Worm (Caenorhabditis elegans): ENCODE measurements around the gene col-123.

col-123 gene

ce11 chrIV:9797304-9798003 lies 24.3 kb upstream of the col-123 start, which contains the start of gene T13F2.2:
TSS of gene T13F2.2 (minus strand) at chrIV:9797354.
- TF ChIP-seq unc-39 (tag; optimal IDR thresholded peaks at IDR 0.05) (no peak), ZK546.5 (tag; optimal IDR thresholded peaks at IDR 0.05) (no peak), unc-62 (GFP tag; optimal IDR thresholded peaks at IDR 0.05) (no peak), fos-1 (tag; optimal IDR thresholded peaks at IDR 0.05) (no peak), lin-15B (tag; optimal IDR thresholded peaks at IDR 0.05) (peak; percentile 20), snpc-4 (tag; optimal IDR thresholded peaks at IDR 0.05) (no peak), ceh-16 (tag; optimal IDR thresholded peaks at IDR 0.05) (no peak), daf-12 (tag; optimal IDR thresholded peaks at IDR 0.05) (no peak), pqm-1 (tag; optimal IDR thresholded peaks at IDR 0.05) (peak; percentile 59), jun-1 (tag; optimal IDR thresholded peaks at IDR 0.05) (no peak), elt-2 (tag; optimal IDR thresholded peaks at IDR 0.05) (peak; percentile 69), nhr-11 (tag; optimal IDR thresholded peaks at IDR 0.05) (no peak), nhr-43 (tag; optimal IDR thresholded peaks at IDR 0.05; ENCODE audit: poor library complexity, severe bottlenecking) (peak; percentile 2), nhr-25 (tag; optimal IDR thresholded peaks at IDR 0.05) (no peak), ceh-82 (tag; optimal IDR thresholded peaks at IDR 0.05) (no peak)

ce11 chrIV:9798307-9798706 lies 23.4 kb upstream of the col-123 start:
- TF ChIP-seq elt-2 (tag; optimal IDR thresholded peaks at IDR 0.05) = peak; percentile 23
- no peak for TF ChIP-seq nhr-25 (tag; optimal IDR thresholded peaks at IDR 0.05)
- TF ChIP-seq lsy-12 (tag; optimal IDR thresholded peaks at IDR 0.05) = no peak
- TF ChIP-seq lin-39 (tag; optimal IDR thresholded peaks at IDR 0.05) = no peak

- TF ChIP-seq ama-1 (optimal IDR thresholded peaks at IDR 0.05) (no peak), daf-12 (tag; optimal IDR thresholded peaks at IDR 0.05) (no peak), nhr-23 (tag; optimal IDR thresholded peaks at IDR 0.05) (no peak), sea-2 (GFP tag; optimal IDR thresholded peaks at IDR 0.05) (no peak), ztf-4 (tag; optimal IDR thresholded peaks at IDR 0.05) (no peak), ZK546.5 (tag; optimal IDR thresholded peaks at IDR 0.05) (no peak), mml-1 (tag; optimal IDR thresholded peaks at IDR 0.05) (no peak), skn-1 (tag; optimal IDR thresholded peaks at IDR 0.05) (no peak), fkh-10 (GFP tag; optimal IDR thresholded peaks at IDR 0.05) (no peak), ceh-16 (tag; optimal IDR thresholded peaks at IDR 0.05) (no peak), ceh-28 (tag; optimal IDR thresholded peaks at IDR 0.05) (no peak), unc-39 (tag; optimal IDR thresholded peaks at IDR 0.05) (no peak), nhr-25 (tag; optimal IDR thresholded peaks at IDR 0.05) (no peak), fos-1 (tag; optimal IDR thresholded peaks at IDR 0.05) (no peak)
Measured at ce11 chrIV:9799129-9799528, 22.6 kb upstream of the col-123 start, which contains the start of gene fat-4. TSS of gene fat-4 (plus strand) at chrIV:9799429.

- TF ChIP-seq ceh-28 (tag; optimal IDR thresholded peaks at IDR 0.05) (no peak), tbx-2 (tag; optimal IDR thresholded peaks at IDR 0.05) (no peak), elt-2 (tag; optimal IDR thresholded peaks at IDR 0.05) (peak; percentile 72), nhr-77 (tag; optimal IDR thresholded peaks at IDR 0.05) (no peak), fos-1 (tag; optimal IDR thresholded peaks at IDR 0.05) (no peak), fkh-2 (tag; optimal IDR thresholded peaks at IDR 0.05) (no peak), skn-1 (tag; optimal IDR thresholded peaks at IDR 0.05) (no peak), sea-2 (GFP tag; optimal IDR thresholded peaks at IDR 0.05) (no peak), lin-39 (tag; optimal IDR thresholded peaks at IDR 0.05) (no peak), nhr-43 (tag; optimal IDR thresholded peaks at IDR 0.05; ENCODE audit: poor library complexity, severe bottlenecking) (no peak), eor-1 (tag; optimal IDR thresholded peaks at IDR 0.05) (no peak), ceh-9 (tag; optimal IDR thresholded peaks at IDR 0.05) (no peak), nhr-67 (tag; optimal IDR thresholded peaks at IDR 0.05) (no peak), snpc-4 (tag; optimal IDR thresholded peaks at IDR 0.05) (no peak), pha-4 (tag; optimal IDR thresholded peaks at IDR 0.05) (peak; percentile 61), pqm-1 (tag; optimal IDR thresholded peaks at IDR 0.05) (peak; percentile 32), lin-15B (tag; optimal IDR thresholded peaks at IDR 0.05) (no peak)
Measured at ce11 chrIV:9799664-9800063, 22.1 kb upstream of the col-123 start.

ce11 chrIV:9801418-9801817 lies 20.3 kb upstream of the col-123 start:
- TF ChIP-seq lsy-12 (tag; optimal IDR thresholded peaks at IDR 0.05) = no peak
- TF ChIP-seq nhr-237 (tag; optimal IDR thresholded peaks at IDR 0.05) = no peak
- TF ChIP-seq nhr-25 (tag; optimal IDR thresholded peaks at IDR 0.05) = no peak
- no peak for TF ChIP-seq daf-12 (tag; optimal IDR thresholded peaks at IDR 0.05)
- TF ChIP-seq ama-1 (optimal IDR thresholded peaks at IDR 0.05) = peak; percentile 56
- TF ChIP-seq mml-1 (tag; optimal IDR thresholded peaks at IDR 0.05) = no peak
- no peak for TF ChIP-seq nhr-77 (tag; optimal IDR thresholded peaks at IDR 0.05)
- no peak for TF ChIP-seq R02D3.7 (tag; optimal IDR thresholded peaks at IDR 0.05)
- peak; percentile 66 for TF ChIP-seq pha-4 (tag; optimal IDR thresholded peaks at IDR 0.05)
- TF ChIP-seq nhr-67 (tag; optimal IDR thresholded peaks at IDR 0.05) = no peak
- TF ChIP-seq jun-1 (tag; optimal IDR thresholded peaks at IDR 0.05) = peak; percentile 82
- no peak for TF ChIP-seq aly-2 (tag; optimal IDR thresholded peaks at IDR 0.05)
- TF ChIP-seq elt-2 (tag; optimal IDR thresholded peaks at IDR 0.05) = peak; percentile 98
- TF ChIP-seq pqm-1 (tag; optimal IDR thresholded peaks at IDR 0.05) = peak; percentile 99

Data from whole organism, L3 larva.